Fruit fly (Drosophila melanogaster): Measurements from ENCODE around the gene CG13692.
A peak's percentile ranks its signal among the peaks of the same experiment; 100 is the strongest.

CG13692 gene

dm6 chr2L:421119-421821, at the start of gene CG13692, which contains the start of gene CG11885 (continued):
- TF ChIP-seq cato (GFP tag; optimal IDR thresholded peaks at IDR 0.05; ENCODE audit: borderline replicate concordance) (no peak), lilli (GFP tag; optimal IDR thresholded peaks at IDR 0.05) (peak; percentile 38), CG1792 (GFP tag; optimal IDR thresholded peaks at IDR 0.05) (no peak), mam (GFP tag; optimal IDR thresholded peaks at IDR 0.05) (no peak), CG42726 (GFP tag; IDR thresholded peaks at IDR 0.05; ENCODE audit: partially characterized antibody) (peak; percentile 99), CG15696 (tag; optimal IDR thresholded peaks at IDR 0.05) (peak; percentile 27), Dbx (GFP tag; IDR thresholded peaks at IDR 0.05) (peak; percentile 73), Dfd (GFP tag; optimal IDR thresholded peaks at IDR 0.05) (no peak), CG15514 (GFP tag; optimal IDR thresholded peaks at IDR 0.05) (peak; percentile 95), CG43689 (GFP tag; IDR thresholded peaks at IDR 0.05) (no peak), CG14860 (GFP tag; IDR thresholded peaks at IDR 0.05; ENCODE audit: partially characterized antibody) (peak; percentile 92), zfh1 (GFP tag; IDR thresholded peaks at IDR 0.05) (no peak), Ssrp (tag; optimal IDR thresholded peaks at IDR 0.05) (no peak), zf30C (GFP tag; optimal IDR thresholded peaks at IDR 0.05) (peak; percentile 18), luna (GFP tag; optimal IDR thresholded peaks at IDR 0.05) (no peak), CG12104 (GFP tag; optimal IDR thresholded peaks at IDR 0.05) (no peak), Rfx (GFP tag; IDR thresholded peaks at IDR 0.05) (peak; percentile 74), CG31388 (GFP tag; optimal IDR thresholded peaks at IDR 0.05) (no peak), Nf-YB (GFP tag; optimal IDR thresholded peaks at IDR 0.05) (peak; percentile 17), hkb (optimal IDR thresholded peaks at IDR 0.05) (no peak), hkb (GFP tag; IDR thresholded peaks at IDR 0.05) (0 out of 2 replicates have a peak, but pooled peaks have one; percentile 37), maf-S (GFP tag; optimal IDR thresholded peaks at IDR 0.05) (no peak), Side (GFP tag; optimal IDR thresholded peaks at IDR 0.05) (no peak), CG14965 (GFP tag; optimal IDR thresholded peaks at IDR 0.05; ENCODE audit: borderline replicate concordance) (no peak), Fer2 (tag; optimal IDR thresholded peaks at IDR 0.05) (peak; percentile 38), psq (GFP tag; optimal IDR thresholded peaks at IDR 0.05) (no peak), stc (GFP tag; IDR thresholded peaks at IDR 0.05) (no peak), CG7745 (tag; optimal IDR thresholded peaks at IDR 0.05) (no peak), btn (GFP tag; optimal IDR thresholded peaks at IDR 0.05) (no peak), unc-4 (GFP tag; IDR thresholded peaks at IDR 0.05; ENCODE audit: partially characterized antibody) (peak; percentile 99), Elba2 (GFP tag; optimal IDR thresholded peaks at IDR 0.05) (no peak), CG4282 (GFP tag; optimal IDR thresholded peaks at IDR 0.05) (no peak), Taf1 (GFP tag; IDR thresholded peaks at IDR 0.05) (no peak), CG7372 (GFP tag; IDR thresholded peaks at IDR 0.05) (0 out of 2 replicates have a peak, but pooled peaks have one; percentile 21), CG11456 (GFP tag; IDR thresholded peaks at IDR 0.05) (peak; percentile 36; the same call in 2 of the 3 replicates), hb (GFP tag; IDR thresholded peaks at IDR 0.05; ENCODE audit: partially characterized antibody) (peak; percentile 95), dimm (GFP tag; IDR thresholded peaks at IDR 0.05) (no peak), H2.0 (GFP tag; IDR thresholded peaks at IDR 0.05) (no peak), tio (GFP tag; optimal IDR thresholded peaks at IDR 0.05) (no peak), sim (GFP tag; IDR thresholded peaks at IDR 0.05) (no peak), CG18619 (GFP tag; optimal IDR thresholded peaks at IDR 0.05) (no peak), CG10654 (GFP tag; optimal IDR thresholded peaks at IDR 0.05) (no peak), grau (tag; optimal IDR thresholded peaks at IDR 0.05) (peak; percentile 57), sima (GFP tag; optimal IDR thresholded peaks at IDR 0.05) (no peak), D19A (tag; optimal IDR thresholded peaks at IDR 0.05) (peak; percentile 35), CG18011 (GFP tag; optimal IDR thresholded peaks at IDR 0.05) (peak; percentile 20), CG3065 (GFP tag; optimal IDR thresholded peaks at IDR 0.05) (no peak), CG15011 (GFP tag; optimal IDR thresholded peaks at IDR 0.05) (no peak), Dad (GFP tag; optimal IDR thresholded peaks at IDR 0.05) (peak; percentile 41), CG8765 (GFP tag; IDR thresholded peaks at IDR 0.05) (no peak), Nf-YA (GFP tag; IDR thresholded peaks at IDR 0.05) (no peak)

Measured in whole organism, embryonic.